Fruit fly (Drosophila melanogaster): ENCODE measurements around the gene CG33346.

DNA sequence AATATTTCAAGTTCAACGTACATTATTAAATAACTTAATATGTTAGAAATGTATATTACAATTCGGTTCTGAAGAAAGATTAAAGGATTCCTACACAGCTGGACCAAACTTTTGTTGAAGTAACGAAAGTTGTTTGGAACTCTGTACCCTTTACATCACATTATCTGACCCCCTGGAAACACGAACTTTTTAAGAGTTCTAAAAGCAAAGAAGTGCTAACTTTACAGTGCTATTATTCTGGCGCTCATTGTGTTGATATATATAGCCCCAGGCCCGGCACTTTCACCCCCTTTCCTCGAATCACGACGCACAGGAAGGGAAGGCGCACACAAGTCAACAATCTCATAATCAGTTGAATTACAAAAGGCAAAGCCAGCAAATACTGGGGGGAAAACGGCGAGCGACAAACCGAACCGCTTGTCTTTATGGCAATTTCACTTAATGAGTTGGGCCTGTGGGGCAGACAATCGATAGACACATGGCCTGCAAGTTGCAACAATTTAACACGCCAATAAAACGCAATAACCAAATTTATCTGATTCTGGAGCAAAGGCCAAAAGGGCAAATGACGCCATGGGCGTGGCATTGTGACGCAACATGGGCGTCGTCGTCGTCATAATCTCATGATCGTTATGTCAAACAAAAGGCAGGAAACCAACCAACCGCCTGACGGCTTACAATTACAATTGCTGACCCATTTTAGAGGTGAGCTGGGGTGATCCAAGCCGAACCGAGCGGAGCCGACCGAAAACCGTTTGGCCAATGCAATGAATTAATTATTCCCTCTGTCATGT, 39.6 kb upstream of the CG33346 start:
- no peak for TF ChIP-seq CG8478 (optimal IDR thresholded peaks at IDR 0.05)
- no peak for TF ChIP-seq CTCF (optimal IDR thresholded peaks at IDR 0.05)
